Worm (Caenorhabditis elegans) whole organism, late embryonic: Measurements from ENCODE around the gene C55C3.4.

Source experiments
- C38D4.7 ChIP-seq: fragments of 200-800 bp; sonication (Bioruptor generic); optimal IDR thresholded peaks from 2 replicates; lab custom pipeline; 2018; ENCODE audit warnings: mild to moderate bottlenecking, missing genetic modification characterization, moderate library complexity, missing compliant biosample characterization
- K02D7.2 ChIP-seq: sonication (generic microtip); optimal IDR thresholded peaks from 2 replicates; lab custom pipeline; 2017; ENCODE audit warnings: mild to moderate bottlenecking, missing genetic modification characterization, missing compliant biosample characterization
- Y22D7AL.16 ChIP-seq: sonication (generic microtip); optimal IDR thresholded peaks from 2 replicates; lab custom pipeline; 2016; ENCODE audit warnings: missing genetic modification characterization, missing compliant biosample characterization
- ahr-1 ChIP-seq: sonication (generic microtip); optimal IDR thresholded peaks from 2 replicates; lab custom pipeline; 2016; ENCODE audit warnings: missing genetic modification characterization, missing compliant biosample characterization
- ama-1 ChIP-seq: fragments of 150-350 bp; optimal IDR thresholded peaks from 2 replicates; lab custom pipeline; 2014
- ceh-14 ChIP-seq: sonication (generic microtip); optimal IDR thresholded peaks from 2 replicates; lab custom pipeline; 2016; ENCODE audit warnings: missing genotype, missing genetic modification characterization, missing compliant biosample characterization
- ceh-22 ChIP-seq: sonication (generic microtip); optimal IDR thresholded peaks from 2 replicates; lab custom pipeline; 2017; ENCODE audit warnings: missing biosample characterization, missing genetic modification characterization
- ceh-24 ChIP-seq: sonication (generic microtip); optimal IDR thresholded peaks from 2 replicates; lab custom pipeline; 2016; ENCODE audit warnings: mild to moderate bottlenecking, missing genetic modification characterization, missing compliant biosample characterization
- ceh-31 ChIP-seq: sonication (generic microtip); optimal IDR thresholded peaks from 2 replicates; lab custom pipeline; 2016; ENCODE audit warnings: missing genetic modification characterization, missing compliant biosample characterization
- ceh-34 ChIP-seq: sonication (generic microtip); optimal IDR thresholded peaks from 2 replicates; lab custom pipeline; 2016; ENCODE audit warnings: mild to moderate bottlenecking, missing genetic modification characterization, missing compliant biosample characterization
- elt-2 ChIP-seq: sonication (generic microtip); optimal IDR thresholded peaks from 2 replicates; lab custom pipeline; 2016; ENCODE audit warnings: missing genetic modification reagents, missing genetic modification characterization, missing compliant biosample characterization
- eyg-1 ChIP-seq: sonication (generic microtip); optimal IDR thresholded peaks from 2 replicates; lab custom pipeline; 2016; ENCODE audit warnings: missing genotype, missing genetic modification characterization, missing compliant biosample characterization
- fkh-10 ChIP-seq: fragments of 150-350 bp; optimal IDR thresholded peaks from 2 replicates; lab custom pipeline; 2014; ENCODE audit warnings: missing biosample characterization, missing genetic modification reagents, missing genetic modification characterization
- fkh-6 ChIP-seq: sonication (generic microtip); optimal IDR thresholded peaks from 2 replicates; lab custom pipeline; 2016; ENCODE audit warnings: missing genetic modification characterization, missing compliant biosample characterization
- hlh-13 ChIP-seq: fragments of 200-800 bp; sonication (Bioruptor generic); optimal IDR thresholded peaks from 2 replicates; lab custom pipeline; 2018; ENCODE audit warnings: mild to moderate bottlenecking, missing genetic modification characterization, missing compliant biosample characterization
- hlh-15 ChIP-seq: sonication (generic microtip); optimal IDR thresholded peaks from 2 replicates; lab custom pipeline; 2016; ENCODE audit warnings: missing genetic modification characterization, missing compliant biosample characterization
- hlh-6 ChIP-seq: sonication (generic microtip); optimal IDR thresholded peaks from 2 replicates; lab custom pipeline; 2016; ENCODE audit warnings: missing genotype, missing genetic modification characterization, missing compliant biosample characterization
- lim-6 ChIP-seq: sonication (generic microtip); optimal IDR thresholded peaks from 2 replicates; lab custom pipeline; 2016; ENCODE audit warnings: missing genetic modification characterization, missing compliant biosample characterization
- mec-3 ChIP-seq: sonication (generic microtip); optimal IDR thresholded peaks from 2 replicates; lab custom pipeline; 2016; ENCODE audit warnings: borderline replicate concordance, missing genetic modification characterization, missing compliant biosample characterization
- nhr-232 ChIP-seq: sonication (generic microtip); optimal IDR thresholded peaks from 2 replicates; lab custom pipeline; 2016; ENCODE audit warnings: missing genetic modification characterization, missing compliant biosample characterization
- pag-3 ChIP-seq: sonication (generic microtip); optimal IDR thresholded peaks from 2 replicates; lab custom pipeline; 2016; ENCODE audit warnings: missing compliant biosample characterization, missing genetic modification characterization, borderline replicate concordance
- pha-2 ChIP-seq: sonication (generic microtip); optimal IDR thresholded peaks from 2 replicates; lab custom pipeline; 2017; ENCODE audit warnings: mild to moderate bottlenecking, missing genetic modification characterization, missing compliant biosample characterization
- pqm-1 ChIP-seq: sonication (generic microtip); optimal IDR thresholded peaks from 2 replicates; lab custom pipeline; 2016; ENCODE audit warnings: missing genetic modification characterization, missing compliant biosample characterization
- ref-2 ChIP-seq: sonication (generic microtip); optimal IDR thresholded peaks from 2 replicates; lab custom pipeline; 2016; ENCODE audit warnings: missing genetic modification characterization, missing compliant biosample characterization
- rnt-1 ChIP-seq: sonication (generic microtip); optimal IDR thresholded peaks from 2 replicates; lab custom pipeline; 2016; ENCODE audit warnings: missing genetic modification characterization, missing compliant biosample characterization
- tbx-2 ChIP-seq: sonication (generic microtip); optimal IDR thresholded peaks from 2 replicates; lab custom pipeline; 2016; ENCODE audit warnings: missing genetic modification characterization, missing compliant biosample characterization
- tbx-7 ChIP-seq: sonication (generic microtip); optimal IDR thresholded peaks from 2 replicates; lab custom pipeline; 2016; ENCODE audit warnings: missing genotype, missing genetic modification characterization, missing compliant biosample characterization
- ttx-3 ChIP-seq: sonication (generic microtip); optimal IDR thresholded peaks from 2 replicates; lab custom pipeline; 2016; ENCODE audit warnings: missing genetic modification reagents, missing genetic modification characterization, missing compliant biosample characterization
- unc-86 ChIP-seq: sonication (generic microtip); optimal IDR thresholded peaks from 2 replicates; lab custom pipeline; 2016; ENCODE audit warnings: missing genetic modification characterization, missing compliant biosample characterization

C55C3.4 gene

ce11 chrIV:5664375-5665004 lies 13.5 kb downstream of the C55C3.4 start, which contains the start of gene bec-1:
Gene bec-1, minus strand, starts transcription at chrIV:5664425.
- no peak for TF ChIP-seq hlh-6 (tag; lab: Kevin White, UChicago)

- TF ChIP-seq ceh-14 (tag; lab: Kevin White, UChicago) (no peak), nhr-232 (no peak), pag-3 (tag; lab: Kevin White, UChicago) (no peak)
Measured at ce11 chrIV:5662886-5663285, 15.1 kb downstream of the C55C3.4 start.

ce11 chrIV:5662073-5662472 lies 15.9 kb downstream of the C55C3.4 start:
- no peak for TF ChIP-seq fkh-10 (GFP tag; lab: Kevin White, UChicago)
- TF ChIP-seq hlh-13, result no peak
- TF ChIP-seq unc-86 (tag; lab: Kevin White, UChicago), result no peak
- no peak for TF ChIP-seq tbx-7 (tag; lab: Kevin White, UChicago)
- no peak for TF ChIP-seq ceh-34 (tag; lab: Kevin White, UChicago)
- TF ChIP-seq rnt-1 (tag; lab: Kevin White, UChicago), result no peak
- TF ChIP-seq lim-6 (tag; lab: Kevin White, UChicago), result no peak
- no peak for TF ChIP-seq C38D4.7 (GFP tag; lab: Kevin White, UChicago)
- no peak for TF ChIP-seq ref-2 (tag; lab: Kevin White, UChicago)
- TF ChIP-seq, all 69 proteins: peak for 0

ce11 chrIV:5660239-5660638 lies 17.7 kb downstream of the C55C3.4 start, which contains the start of gene skn-1:
Gene skn-1, minus strand, starts transcription at chrIV:5660384.
- TF ChIP-seq ceh-24 (tag; lab: Kevin White, UChicago), result no peak
- no peak for TF ChIP-seq pqm-1 (tag; lab: Kevin White, UChicago)
- no peak for TF ChIP-seq pha-2 (tag; lab: Kevin White, UChicago)
- no peak for TF ChIP-seq K02D7.2 (tag; lab: Kevin White, UChicago)
- TF ChIP-seq hlh-15 (tag; lab: Kevin White, UChicago), result no peak
- TF ChIP-seq, all 69 proteins: peak for 0

- TF ChIP-seq elt-2 (tag; lab: Kevin White, UChicago) (peak; percentile 75), ceh-22 (tag; lab: Kevin White, UChicago) (no peak)
Measured at ce11 chrIV:5659461-5659860, 18.5 kb downstream of the C55C3.4 start.

- no peak for TF ChIP-seq hlh-13
- TF ChIP-seq ceh-34 (tag; lab: Kevin White, UChicago), result no peak
- TF ChIP-seq fkh-6 (tag; lab: Kevin White, UChicago), result no peak
- TF ChIP-seq Y22D7AL.16 (tag; lab: Kevin White, UChicago), result no peak
- no peak for TF ChIP-seq ttx-3 (tag; lab: Kevin White, UChicago)
- no peak for TF ChIP-seq mec-3
- no peak for TF ChIP-seq fkh-10 (GFP tag; lab: Kevin White, UChicago)
- TF ChIP-seq ahr-1, result no peak
- no peak for TF ChIP-seq pqm-1 (tag; lab: Kevin White, UChicago)
- TF ChIP-seq tbx-2, result no peak
Measured at ce11 chrIV:5658897-5659296, 19.0 kb downstream of the C55C3.4 start.

ce11 chrIV:5658225-5658624 lies 19.7 kb downstream of the C55C3.4 start:
- TF ChIP-seq fkh-10 (GFP tag; lab: Kevin White, UChicago) (no peak), ceh-31 (tag; lab: Kevin White, UChicago) (no peak), ceh-24 (tag; lab: Kevin White, UChicago) (no peak), ama-1 (lab: Kevin White, UChicago) (no peak), eyg-1 (tag; lab: Kevin White, UChicago) (no peak)
